Worm (Caenorhabditis elegans): ENCODE results near the gene C54C6.5.

DNA sequence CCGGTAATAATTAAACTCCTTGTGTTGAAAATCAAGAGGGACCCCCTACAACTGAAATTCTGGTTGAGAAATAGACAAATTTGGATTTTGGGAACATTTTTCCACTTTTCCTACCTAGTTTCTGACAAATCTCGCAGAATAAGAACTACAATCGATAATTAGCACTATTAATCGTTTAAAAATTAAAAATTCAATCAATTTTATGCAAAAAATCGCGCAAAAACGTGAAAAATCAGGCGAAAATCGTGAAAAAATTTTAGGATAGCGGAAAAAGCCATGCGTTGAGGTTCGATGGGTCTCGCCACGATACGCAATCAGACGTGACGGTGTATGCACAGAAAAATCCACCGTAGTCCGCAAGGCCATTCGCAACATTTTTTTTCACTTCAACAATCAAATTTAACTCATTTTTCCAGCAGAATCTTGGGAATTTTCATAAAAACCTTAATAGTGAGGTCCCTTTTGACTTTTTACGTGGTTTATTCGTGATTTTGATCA, 44.5 kb downstream of the C54C6.5 start, which contains the start of gene lias-1:
- TF ChIP-seq tbx-11 (GFP tag; IDR thresholded peaks at IDR 0.05) (no peak), ama-1 (optimal IDR thresholded peaks at IDR 0.05) (no peak), flt-1 (GFP tag; IDR thresholded peaks at IDR 0.05) (no peak)

Data from whole organism, early embryonic.